Worm (Caenorhabditis elegans): ENCODE data around the gene clec-55.

DNA sequence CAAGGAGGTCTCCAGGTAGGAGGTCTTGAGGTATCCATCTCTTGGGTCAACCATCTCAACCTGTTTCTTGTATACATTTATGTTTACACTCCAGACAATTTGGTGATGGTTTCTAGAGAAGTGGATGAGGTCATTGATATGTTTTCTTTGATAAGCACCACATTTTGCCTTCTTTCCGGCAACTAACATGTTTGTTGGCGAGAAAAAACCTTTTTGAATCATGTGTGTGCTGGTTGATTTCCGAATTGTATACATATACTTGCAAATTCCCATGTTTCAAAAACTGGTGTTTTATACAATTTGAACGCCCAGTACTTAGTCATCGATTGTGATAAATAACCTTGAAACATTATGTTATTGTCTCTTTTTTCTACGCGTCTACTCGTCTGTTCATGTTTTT is 25.0 kb downstream of the clec-55 start:
- TF ChIP-seq ZK546.5 (tag; optimal IDR thresholded peaks at IDR 0.05) (no peak), lin-13 (GFP tag; optimal IDR thresholded peaks at IDR 0.05) (no peak), lin-15B (tag; optimal IDR thresholded peaks at IDR 0.05) (no peak), lsy-2 (tag; optimal IDR thresholded peaks at IDR 0.05) (no peak)

Measured in whole organism, L4 larva.